Worm (Caenorhabditis elegans): ENCODE data around the gene Y116A8A.7.
"Not testable (repeated sequence)": the region's sequence is repeated elsewhere in the genome, so short reads cannot be mapped to it uniquely, and the experiment has no call there.

Y116A8A.7 gene

ce11 chrIV:16831366-16831765 lies 1.4 kb downstream of the Y116A8A.7 start, which contains the start of gene clec-194:
Gene clec-194 (plus strand): TSS chrIV:16831666.
- no peak for TF ChIP-seq blmp-1 (tag; optimal IDR thresholded peaks at IDR 0.05; ENCODE audit: insufficient read depth)
- TF ChIP-seq sma-9 (GFP tag; optimal IDR thresholded peaks at IDR 0.05), result no peak
- no peak for TF ChIP-seq sma-9 (tag; optimal IDR thresholded peaks at IDR 0.05)
- TF ChIP-seq mbf-1 (tag; optimal IDR thresholded peaks at IDR 0.05), result no peak
- TF ChIP-seq nhr-12 (tag; optimal IDR thresholded peaks at IDR 0.05), result no peak
- TF ChIP-seq ceh-82 (tag; optimal IDR thresholded peaks at IDR 0.05), result no peak
- TF ChIP-seq ZK546.5 (tag; optimal IDR thresholded peaks at IDR 0.05), result no peak
- TF ChIP-seq nhr-10 (tag; optimal IDR thresholded peaks at IDR 0.05), result no peak
- no peak for TF ChIP-seq nhr-23 (tag; optimal IDR thresholded peaks at IDR 0.05)
- no peak for TF ChIP-seq crh-2 (tag; optimal IDR thresholded peaks at IDR 0.05)
- TF ChIP-seq elt-1 (tag; optimal IDR thresholded peaks at IDR 0.05), result no peak
- no peak for TF ChIP-seq nhr-11 (tag; optimal IDR thresholded peaks at IDR 0.05)
- TF ChIP-seq mdl-1 (tag; optimal IDR thresholded peaks at IDR 0.05), result no peak
- TF ChIP-seq nhr-25 (tag; optimal IDR thresholded peaks at IDR 0.05), result no peak
- TF ChIP-seq skn-1 (tag; optimal IDR thresholded peaks at IDR 0.05), result no peak
- TF ChIP-seq nhr-77 (tag; optimal IDR thresholded peaks at IDR 0.05), result no peak
- no peak for TF ChIP-seq sem-4 (tag; optimal IDR thresholded peaks at IDR 0.05)
- TF ChIP-seq lsy-2 (tag; optimal IDR thresholded peaks at IDR 0.05), result no peak
- no peak for TF ChIP-seq unc-55 (GFP tag; optimal IDR thresholded peaks at IDR 0.05)
- TF ChIP-seq ceh-16 (tag; optimal IDR thresholded peaks at IDR 0.05), result no peak

- TF ChIP-seq skn-1 (tag; optimal IDR thresholded peaks at IDR 0.05); F13H6.1 (tag; optimal IDR thresholded peaks at IDR 0.05); Y55F3AM.14 (GFP tag; optimal IDR thresholded peaks at IDR 0.05): not testable (repeated sequence)
These were observed 12.9 kb downstream of the Y116A8A.7 start, which contains the start of gene Y116A8A.150 for ce11 chrIV:16842873-16843272. Gene Y116A8A.150 (minus strand): TSS chrIV:16842973.

- TF ChIP-seq F13H6.1 (tag; optimal IDR thresholded peaks at IDR 0.05), result peak; percentile 65
- TF ChIP-seq sma-3 (GFP tag; optimal IDR thresholded peaks at IDR 0.05), result peak; percentile 13
- peak; percentile 25 for TF ChIP-seq unc-55 (GFP tag; optimal IDR thresholded peaks at IDR 0.05)
- TF ChIP-seq gmeb-1 (tag; optimal IDR thresholded peaks at IDR 0.05), result peak; percentile 43
- peak; percentile 11 for TF ChIP-seq Y55F3AM.14 (GFP tag; optimal IDR thresholded peaks at IDR 0.05)
- TF ChIP-seq lsy-2 (tag; optimal IDR thresholded peaks at IDR 0.05), result peak; percentile 43 to 71
These were observed 15.4 kb downstream of the Y116A8A.7 start for ce11 chrIV:16845376-16845775.

- TF ChIP-seq nhr-10 (tag; optimal IDR thresholded peaks at IDR 0.05) (no peak), ceh-16 (tag; optimal IDR thresholded peaks at IDR 0.05) (no peak), R02D3.7 (tag; optimal IDR thresholded peaks at IDR 0.05) (no peak), alr-1 (tag; optimal IDR thresholded peaks at IDR 0.05) (no peak), sma-3 (GFP tag; optimal IDR thresholded peaks at IDR 0.05) (no peak), nhr-12 (tag; optimal IDR thresholded peaks at IDR 0.05) (no peak), sma-9 (GFP tag; optimal IDR thresholded peaks at IDR 0.05) (no peak), sma-9 (tag; optimal IDR thresholded peaks at IDR 0.05) (no peak), skn-1 (tag; optimal IDR thresholded peaks at IDR 0.05) (no peak), ztf-11 (tag; optimal IDR thresholded peaks at IDR 0.05) (no peak), crh-2 (tag; optimal IDR thresholded peaks at IDR 0.05) (no peak)
These were observed 24.8 kb downstream of the Y116A8A.7 start, which contains the start of gene map-2 for ce11 chrIV:16854790-16855189. Gene map-2 (minus strand): TSS chrIV:16854890.

- no peak for TF ChIP-seq nhr-25 (tag; optimal IDR thresholded peaks at IDR 0.05)
- TF ChIP-seq sma-3 (GFP tag; optimal IDR thresholded peaks at IDR 0.05), result no peak
- no peak for TF ChIP-seq nhr-23 (tag; optimal IDR thresholded peaks at IDR 0.05)
- TF ChIP-seq ceh-16 (tag; optimal IDR thresholded peaks at IDR 0.05), result no peak
- no peak for TF ChIP-seq snpc-4 (tag; optimal IDR thresholded peaks at IDR 0.05)
- no peak for TF ChIP-seq nhr-237 (tag; optimal IDR thresholded peaks at IDR 0.05)
- TF ChIP-seq F13H6.1 (tag; optimal IDR thresholded peaks at IDR 0.05), result no peak
- TF ChIP-seq R02D3.7 (tag; optimal IDR thresholded peaks at IDR 0.05), result no peak
- TF ChIP-seq ztf-11 (tag; optimal IDR thresholded peaks at IDR 0.05), result no peak
- TF ChIP-seq nhr-10 (tag; optimal IDR thresholded peaks at IDR 0.05), result no peak
- no peak for TF ChIP-seq aly-2 (tag; optimal IDR thresholded peaks at IDR 0.05)
- TF ChIP-seq dmd-4 (tag; optimal IDR thresholded peaks at IDR 0.05), result no peak
- TF ChIP-seq ztf-1 (GFP tag; conservative IDR thresholded peaks at IDR 0.05), result no peak
- no peak for TF ChIP-seq mab-5 (tag; optimal IDR thresholded peaks at IDR 0.05)
- TF ChIP-seq alr-1 (tag; optimal IDR thresholded peaks at IDR 0.05), result no peak
- TF ChIP-seq sem-4 (tag; optimal IDR thresholded peaks at IDR 0.05), result no peak
- TF ChIP-seq ama-1 (optimal IDR thresholded peaks at IDR 0.05), result no peak
These were observed 30.7 kb downstream of the Y116A8A.7 start for ce11 chrIV:16860702-16861101.
